Fruit fly (Drosophila melanogaster) whole organism, prepupa: Measurements from ENCODE around the gene CG15739.

Experiments
- CG10631 ChIP-seq: fragments of 200-800 bp; sonication (Bioruptor generic); optimal IDR thresholded peaks from 2 replicates; lab custom pipeline; 2016; ENCODE audit warnings: missing biosample characterization, missing genetic modification characterization
- CG10669 ChIP-seq: fragments of 200-800 bp; sonication (Bioruptor generic); optimal IDR thresholded peaks from 3 replicates; lab custom pipeline; 2018; ENCODE audit warnings: missing biosample characterization, mild to moderate bottlenecking, missing genetic modification characterization, moderate library complexity
- CG11762 ChIP-seq: fragments of 200-800 bp; sonication (Bioruptor generic); optimal IDR thresholded peaks from 3 replicates; lab custom pipeline; 2016; ENCODE audit warnings: missing biosample characterization, missing genetic modification characterization; ENCODE audit not compliant: insufficient read depth
- CG11902 ChIP-seq: fragments of 200-800 bp; sonication (Bioruptor generic); optimal IDR thresholded peaks from 3 replicates; lab custom pipeline; 2016; ENCODE audit warnings: missing biosample characterization, missing genetic modification characterization
- CG15336 ChIP-seq: fragments of 200-800 bp; sonication (Bioruptor generic); IDR thresholded peaks from 2 replicates; pipeline ENCODE4 v1.3.6; 2022; ENCODE audit warnings: missing biosample characterization, missing genetic modification characterization
- CG1621 ChIP-seq: fragments of 200-800 bp; sonication (Bioruptor generic); optimal IDR thresholded peaks from 3 replicates; lab custom pipeline; 2018; ENCODE audit warnings: missing biosample characterization, mild to moderate bottlenecking, missing genetic modification characterization
- CG3032 ChIP-seq: fragments of 200-800 bp; optimal IDR thresholded peaks from 2 replicates; lab custom pipeline; 2019; ENCODE audit warnings: missing biosample characterization, mild to moderate bottlenecking, missing genetic modification characterization, moderate library complexity
- CG31627 ChIP-seq: fragments of 200-800 bp; sonication (Bioruptor generic); optimal IDR thresholded peaks from 3 replicates; lab custom pipeline; 2016; ENCODE audit warnings: missing biosample characterization, missing genetic modification characterization
- CG32006 ChIP-seq: fragments of 200-800 bp; sonication (Bioruptor generic); optimal IDR thresholded peaks from 3 replicates; lab custom pipeline; 2017; ENCODE audit warnings: missing biosample characterization, mild to moderate bottlenecking, missing genetic modification characterization
- CG34406 ChIP-seq: fragments of 200-800 bp; sonication (Bioruptor generic); optimal IDR thresholded peaks from 3 replicates; lab custom pipeline; 2016; ENCODE audit warnings: missing biosample characterization, missing genetic modification characterization
- CG3919 ChIP-seq: fragments of 200-800 bp; sonication (Bioruptor generic); optimal IDR thresholded peaks from 3 replicates; lab custom pipeline; 2016; ENCODE audit warnings: missing biosample characterization, missing genetic modification characterization
- CG6276 ChIP-seq: fragments of 200-800 bp; sonication (Bioruptor generic); optimal IDR thresholded peaks from 2 replicates; lab custom pipeline; 2017; ENCODE audit warnings: missing biosample characterization, mild to moderate bottlenecking, missing genetic modification characterization
- CG6808 ChIP-seq: fragments of 200-800 bp; sonication (Bioruptor generic); optimal IDR thresholded peaks from 3 replicates; lab custom pipeline; 2017; ENCODE audit warnings: missing biosample characterization, missing genetic modification characterization, mild to moderate bottlenecking, moderate library complexity, missing genetic modification reagents
- CG7368 ChIP-seq: fragments of 200-800 bp; sonication (Bioruptor generic); optimal IDR thresholded peaks from 3 replicates; lab custom pipeline; 2016; ENCODE audit warnings: missing biosample characterization, missing genetic modification characterization
- CG8319 ChIP-seq: fragments of 200-800 bp; sonication (Bioruptor generic); optimal IDR thresholded peaks from 3 replicates; lab custom pipeline; 2016; ENCODE audit warnings: missing biosample characterization, missing genetic modification characterization
- CG8632 ChIP-seq: fragments of 200-800 bp; sonication (Bioruptor generic); optimal IDR thresholded peaks from 3 replicates; lab custom pipeline; 2016; ENCODE audit warnings: missing biosample characterization, missing genetic modification characterization
- CG9139 ChIP-seq: fragments of 200-800 bp; sonication (Bioruptor generic); optimal IDR thresholded peaks from 3 replicates; lab custom pipeline; 2017; ENCODE audit warnings: missing biosample characterization, mild to moderate bottlenecking, missing genetic modification characterization
- Eip75B ChIP-seq: fragments of 200-800 bp; sonication (Bioruptor generic); optimal IDR thresholded peaks from 3 replicates; lab custom pipeline; 2016; ENCODE audit warnings: missing biosample characterization, missing genetic modification characterization
- Eip78C ChIP-seq: fragments of 200-800 bp; sonication (Bioruptor generic); peaks from one replicate; lab custom pipeline; 2016; ENCODE audit warnings: missing biosample characterization, missing genetic modification characterization
- Ets21C ChIP-seq: fragments of 200-800 bp; sonication (Bioruptor generic); optimal IDR thresholded peaks from 3 replicates; lab custom pipeline; 2016; ENCODE audit warnings: missing biosample characterization, missing genetic modification characterization
- Ets96B ChIP-seq: fragments of 200-800 bp; optimal IDR thresholded peaks from 2 replicates; lab custom pipeline; 2019; ENCODE audit warnings: missing biosample characterization, mild to moderate bottlenecking, missing genetic modification characterization, moderate library complexity
- Gug ChIP-seq: fragments of 200-800 bp; sonication (Bioruptor generic); IDR thresholded peaks from 2 replicates; pipeline ENCODE4 v1.3.6; 2022; ENCODE audit warnings: missing biosample characterization, missing genetic modification characterization
- Hr39 ChIP-seq: fragments of 200-800 bp; sonication (Bioruptor generic); optimal IDR thresholded peaks from 2 replicates; lab custom pipeline; 2016; ENCODE audit warnings: missing biosample characterization, missing genetic modification characterization
- Met ChIP-seq: fragments of 200-800 bp; sonication (Bioruptor generic); optimal IDR thresholded peaks from 3 replicates; lab custom pipeline; 2016; ENCODE audit warnings: missing biosample characterization, missing genetic modification characterization
- OdsH ChIP-seq: fragments of 200-800 bp; sonication (Bioruptor generic); optimal IDR thresholded peaks from 3 replicates; lab custom pipeline; 2016; ENCODE audit warnings: missing biosample characterization, missing genetic modification characterization
- Smox ChIP-seq: fragments of 200-800 bp; sonication (Bioruptor generic); optimal IDR thresholded peaks from 3 replicates; lab custom pipeline; 2016; ENCODE audit warnings: missing biosample characterization, missing genetic modification characterization
- Sox102F ChIP-seq: fragments of 200-800 bp; sonication (Bioruptor generic); optimal IDR thresholded peaks from 2 replicates; lab custom pipeline; 2016; ENCODE audit warnings: missing biosample characterization, mild to moderate bottlenecking, missing genetic modification characterization
- Sox14 ChIP-seq: fragments of 200-800 bp; sonication (Bioruptor generic); optimal IDR thresholded peaks from 3 replicates; lab custom pipeline; 2016; ENCODE audit warnings: missing biosample characterization, missing genetic modification characterization
- achi ChIP-seq: fragments of 200-800 bp; sonication (Bioruptor generic); optimal IDR thresholded peaks from 3 replicates; lab custom pipeline; 2016; ENCODE audit warnings: missing biosample characterization, missing genetic modification characterization
- acj6 ChIP-seq: fragments of 200-800 bp; sonication (Bioruptor generic); optimal IDR thresholded peaks from 3 replicates; lab custom pipeline; 2016; ENCODE audit warnings: missing biosample characterization, missing genetic modification characterization
- cyc ChIP-seq: fragments of 200-800 bp; sonication (Bioruptor generic); optimal IDR thresholded peaks from 3 replicates; lab custom pipeline; 2016; ENCODE audit warnings: missing biosample characterization, missing genetic modification characterization
- dac ChIP-seq: fragments of 200-800 bp; sonication (Bioruptor generic); optimal IDR thresholded peaks from 2 replicates; lab custom pipeline; 2017; ENCODE audit warnings: missing biosample characterization, mild to moderate bottlenecking, missing genetic modification characterization
- eg ChIP-seq: fragments of 200-800 bp; sonication (Bioruptor generic); IDR thresholded peaks from 3 replicates; pipeline ENCODE4 v1.3.6; 2022; ENCODE audit warnings: missing biosample characterization, missing genetic modification characterization
- esn ChIP-seq: fragments of 200-800 bp; sonication (Bioruptor generic); optimal IDR thresholded peaks from 2 replicates; lab custom pipeline; 2016; ENCODE audit warnings: missing biosample characterization, mild to moderate bottlenecking, missing genetic modification characterization, moderate library complexity
- fkh ChIP-seq: fragments of 200-800 bp; sonication (Bioruptor generic); optimal IDR thresholded peaks from 3 replicates; lab custom pipeline; 2017; ENCODE audit warnings: missing biosample characterization, mild to moderate bottlenecking, missing genetic modification characterization, moderate library complexity
- lz ChIP-seq: fragments of 200-800 bp; sonication (Bioruptor generic); optimal IDR thresholded peaks from 3 replicates; lab custom pipeline; 2016; ENCODE audit warnings: missing biosample characterization, missing genetic modification characterization
- net ChIP-seq: fragments of 200-800 bp; sonication (Bioruptor generic); optimal IDR thresholded peaks from 3 replicates; lab custom pipeline; 2016; ENCODE audit warnings: missing biosample characterization, missing genetic modification characterization
- pdm3 ChIP-seq: fragments of 200-800 bp; sonication (Bioruptor generic); optimal IDR thresholded peaks from 3 replicates; lab custom pipeline; 2016; ENCODE audit warnings: missing biosample characterization, missing genetic modification characterization
- topi ChIP-seq: fragments of 200-800 bp; sonication (Bioruptor generic); optimal IDR thresholded peaks from 3 replicates; lab custom pipeline; 2016; ENCODE audit warnings: missing biosample characterization, missing genetic modification characterization

Gene CG15739

dm6 chrX:11886976-11887375 lies 13.9 kb downstream of the CG15739 start, which contains the start of the genes CG10353 and SelG (continued):
- TF ChIP-seq Ets21C (GFP tag; lab: Kevin White, UChicago), result peak; percentile 25
- no peak for TF ChIP-seq pdm3 (GFP tag; lab: Kevin White, UChicago)
- TF ChIP-seq lz, result peak; percentile 31
- no peak for TF ChIP-seq CG8632 (GFP tag; lab: Kevin White, UChicago)
- no peak for TF ChIP-seq CG34406 (GFP tag; lab: Kevin White, UChicago)
- TF ChIP-seq net (GFP tag; lab: Kevin White, UChicago), result no peak
- TF ChIP-seq CG10669 (GFP tag; lab: Kevin White, UChicago), result no peak
- TF ChIP-seq Smox (GFP tag; lab: Kevin White, UChicago), result no peak
- peak; percentile 31 for TF ChIP-seq CG31627 (GFP tag; lab: Kevin White, UChicago)
- peak; percentile 37 for TF ChIP-seq topi (GFP tag; lab: Kevin White, UChicago)
- no peak for TF ChIP-seq CG11762 (GFP tag; lab: Kevin White, UChicago)
- TF ChIP-seq cyc, result peak; percentile 40
- TF ChIP-seq Hr39 (GFP tag; lab: Kevin White, UChicago), result peak; percentile 25
- TF ChIP-seq CG6808 (GFP tag; lab: Kevin White, UChicago), result no peak
- no peak for TF ChIP-seq OdsH
- no peak for TF ChIP-seq acj6 (GFP tag; lab: Kevin White, UChicago)
- TF ChIP-seq Met (GFP tag; lab: Kevin White, UChicago), result peak; percentile 27
- TF ChIP-seq Ets96B (tag; lab: Kevin White, UChicago), result no peak
- TF ChIP-seq Sox14 (GFP tag; lab: Kevin White, UChicago), result peak; percentile 28
- TF ChIP-seq dac (GFP tag; lab: Kevin White, UChicago), result no peak
- TF ChIP-seq esn (GFP tag; lab: Kevin White, UChicago), result peak; percentile 50
- no peak for TF ChIP-seq CG15336 (GFP tag; lab: Robert Waterston, UW)
- no peak for TF ChIP-seq eg (GFP tag; lab: Robert Waterston, UW)
- TF ChIP-seq CG11902 (GFP tag; lab: Kevin White, UChicago), result no peak
- no peak for TF ChIP-seq CG9139 (GFP tag; lab: Kevin White, UChicago)
- TF ChIP-seq CG3919, result peak; percentile 34
- TF ChIP-seq Eip75B, result peak; percentile 29
- TF ChIP-seq CG8319 (GFP tag; lab: Kevin White, UChicago), result no peak

DNA sequence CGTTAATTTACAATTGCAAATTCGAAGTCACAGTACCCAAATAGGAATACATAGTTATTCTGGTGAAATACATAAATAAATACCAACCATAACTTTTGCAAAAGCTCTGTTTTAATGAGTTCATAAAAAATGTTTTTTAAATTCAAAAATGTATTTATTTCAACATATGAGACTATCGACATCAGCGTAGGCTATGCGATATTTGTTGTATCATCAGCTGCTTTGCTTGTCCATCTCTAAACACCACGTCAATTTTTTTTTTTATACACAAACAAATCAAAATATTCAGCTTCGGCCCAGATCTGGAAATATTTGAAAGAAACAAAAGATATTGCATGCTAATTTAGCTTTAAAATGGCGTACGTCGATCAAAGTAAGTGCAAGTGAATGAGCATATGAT lies 15.0 kb downstream of the CG15739 start, which contains the start of gene CG1840:
Gene CG1840 (plus strand): TSS at position 211 of the 400 bp plus-strand sequence.
- TF ChIP-seq cyc (peak; percentile 5), esn (GFP tag; lab: Kevin White, UChicago) (peak; percentile 35), lz (no peak), Ets96B (tag; lab: Kevin White, UChicago) (no peak), Eip78C (GFP tag; lab: Kevin White, UChicago) (peak; percentile 40)

DNA sequence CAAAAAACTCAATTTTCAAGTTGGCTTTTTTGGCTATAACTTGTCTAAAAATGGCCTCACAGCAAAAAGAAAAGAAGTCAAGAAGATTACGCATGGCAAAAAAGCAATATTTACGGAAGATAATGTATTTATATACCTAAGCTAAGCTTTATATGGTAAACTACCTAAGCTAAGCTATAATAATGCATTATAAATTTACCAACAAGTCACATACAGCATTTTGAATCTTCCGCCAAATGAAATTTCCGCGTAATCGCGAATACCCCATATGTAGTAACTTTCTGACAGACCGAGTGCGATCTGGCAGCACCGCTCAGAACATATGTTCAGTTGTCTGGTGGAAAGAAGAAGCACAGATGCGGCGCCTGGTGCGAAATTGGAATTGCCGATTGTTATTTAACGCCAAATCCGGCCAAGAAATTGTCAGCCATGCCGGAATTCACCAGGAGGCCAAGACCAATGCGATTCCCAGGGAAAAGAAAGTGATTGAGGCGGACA lies 18.6 kb downstream of the CG15739 start, which contains the start of gene sicily:
Gene sicily (plus strand): TSS at position 51 of the 498 bp plus-strand sequence.
- peak; percentile 96 for TF ChIP-seq achi (GFP tag; lab: Kevin White, UChicago)
- no peak for TF ChIP-seq Met (GFP tag; lab: Kevin White, UChicago)
- TF ChIP-seq CG15336 (GFP tag; lab: Robert Waterston, UW), result no peak
- TF ChIP-seq CG1621, result peak; percentile 86
- TF ChIP-seq Smox (GFP tag; lab: Kevin White, UChicago), result no peak
- no peak for TF ChIP-seq Gug (GFP tag; lab: Robert Waterston, UW)
- TF ChIP-seq Ets96B (tag; lab: Kevin White, UChicago), result no peak
- no peak for TF ChIP-seq CG7368 (GFP tag; lab: Kevin White, UChicago)

- TF ChIP-seq CG6276 (GFP tag; lab: Kevin White, UChicago) (no peak), CG15336 (GFP tag; lab: Robert Waterston, UW) (no peak), CG32006 (GFP tag; lab: Kevin White, UChicago) (no peak), Eip75B (no peak), Sox102F (GFP tag; lab: Kevin White, UChicago) (no peak), CG11902 (GFP tag; lab: Kevin White, UChicago) (no peak), CG8632 (GFP tag; lab: Kevin White, UChicago) (no peak), fkh (no peak), CG10631 (GFP tag; lab: Kevin White, UChicago) (no peak), pdm3 (GFP tag; lab: Kevin White, UChicago) (no peak), Met (GFP tag; lab: Kevin White, UChicago) (no peak), CG1621 (no peak), CG11762 (GFP tag; lab: Kevin White, UChicago) (no peak), CG3032 (tag; lab: Kevin White, UChicago) (no peak), net (GFP tag; lab: Kevin White, UChicago) (no peak)
These were observed 20.5 kb downstream of the CG15739 start, which contains the start of gene wisp for dm6 chrX:11893643-11894042. TSS of gene wisp (plus strand) at chrX:11893943.
